Worm (Caenorhabditis elegans) whole organism, L1 larva: ENCODE measurements around the gene W09G12.6.

Source experiments
- C34B4.2 ChIP-seq: sonication (generic microtip); optimal IDR thresholded peaks from 2 replicates; lab custom pipeline; 2017; ENCODE audit warnings: mild to moderate bottlenecking, missing genetic modification characterization, missing compliant biosample characterization
- ama-1 ChIP-seq: fragments of 150-350 bp; optimal IDR thresholded peaks from 2 replicates; lab custom pipeline; 2014
- blmp-1 ChIP-seq: fragments of 150-350 bp; optimal IDR thresholded peaks from 2 replicates; lab custom pipeline; 2014; ENCODE audit warnings: missing biosample characterization, missing genetic modification characterization
- ceh-8 ChIP-seq: fragments of 200-800 bp; sonication (Bioruptor generic); optimal IDR thresholded peaks from 2 replicates; lab custom pipeline; 2018; ENCODE audit warnings: mild to moderate bottlenecking, missing genetic modification characterization, moderate library complexity, missing compliant biosample characterization
- efl-1 ChIP-seq, 4 experiments: fragments of 150-350 bp; optimal IDR thresholded peaks in 3 of 4; peaks in 1 of 4; 1 replicate in 1 of 4; 2 replicates in 3 of 4; lab custom pipeline; 2014; ENCODE audit warnings: missing biosample characterization in 2 of 4, missing genetic modification characterization in 2 of 4, missing genetic modification reagents in 2 of 4
- egl-13 ChIP-seq: sonication (generic microtip); optimal IDR thresholded peaks from 2 replicates; lab custom pipeline; 2016; ENCODE audit warnings: missing genotype, missing genetic modification reagents, missing genetic modification characterization, missing compliant biosample characterization
- egl-27 ChIP-seq, 2 experiments: fragments of 150-350 bp in 1 of 2; sonication (generic microtip); optimal IDR thresholded peaks; 3 replicates each; lab custom pipeline; 2017 to 2018; ENCODE audit warnings: missing biosample characterization in 2 of 2, missing genetic modification characterization in 2 of 2, missing genetic modification reagents in 2 of 2
- elt-2 ChIP-seq: sonication (generic microtip); optimal IDR thresholded peaks from 2 replicates; lab custom pipeline; 2016; ENCODE audit warnings: missing genetic modification characterization, mild to moderate bottlenecking, inconsistent platforms, missing compliant biosample characterization, missing genetic modification reagents
- fkh-4 ChIP-seq: sonication (generic microtip); optimal IDR thresholded peaks from 2 replicates; lab custom pipeline; 2016; ENCODE audit warnings: missing compliant biosample characterization, missing genetic modification characterization, borderline replicate concordance
- hlh-4 ChIP-seq: sonication (generic microtip); optimal IDR thresholded peaks from 2 replicates; lab custom pipeline; 2016; ENCODE audit warnings: mild to moderate bottlenecking, missing genetic modification characterization, missing compliant biosample characterization
- hpl-2 ChIP-seq: fragments of 150-350 bp; optimal IDR thresholded peaks from 2 replicates; lab custom pipeline; 2014; ENCODE audit warnings: missing biosample characterization, missing genetic modification reagents, missing genetic modification characterization
- jun-1 ChIP-seq: fragments of 150-350 bp; optimal IDR thresholded peaks from 2 replicates; lab custom pipeline; 2014; ENCODE audit warnings: missing biosample characterization, missing genetic modification reagents, missing genetic modification characterization
- lin-14 ChIP-seq: fragments of 200-800 bp; sonication (Bioruptor generic); optimal IDR thresholded peaks from 2 replicates; lab custom pipeline; 2018; ENCODE audit warnings: mild to moderate bottlenecking, missing genetic modification characterization, moderate library complexity, missing compliant biosample characterization
- lin-15B ChIP-seq: fragments of 150-350 bp; sonication (generic microtip); optimal IDR thresholded peaks from 3 replicates; lab custom pipeline; 2014; ENCODE audit warnings: missing biosample characterization, missing genetic modification characterization
- lsy-2 ChIP-seq, 2 experiments: fragments of 150-350 bp; optimal IDR thresholded peaks; 2 replicates each; lab custom pipeline; 2014; ENCODE audit warnings: missing biosample characterization in 2 of 2, missing genetic modification characterization in 2 of 2
- mab-9 ChIP-seq: fragments of 200-800 bp; sonication (Bioruptor generic); IDR thresholded peaks from 2 replicates; pipeline ENCODE4 v1.3.6; 2022; ENCODE audit warnings: missing genetic modification reagents, missing genetic modification characterization, missing compliant biosample characterization
- mdl-1 ChIP-seq, 2 experiments: fragments of 150-350 bp; optimal IDR thresholded peaks; 2 replicates each; lab custom pipeline; 2014 to 2017; ENCODE audit warnings: missing biosample characterization in 2 of 2, missing genetic modification characterization in 2 of 2, inconsistent platforms in 1 of 2
- mef-2 ChIP-seq: fragments of 150-350 bp; optimal IDR thresholded peaks from 2 replicates; lab custom pipeline; 2014; ENCODE audit warnings: missing biosample characterization, missing genetic modification characterization
- nhr-11 ChIP-seq: fragments of 150-350 bp; optimal IDR thresholded peaks from 2 replicates; lab custom pipeline; 2014; ENCODE audit warnings: missing biosample characterization, missing genetic modification characterization
- nhr-12 ChIP-seq: sonication (generic microtip); optimal IDR thresholded peaks from 2 replicates; lab custom pipeline; 2017; ENCODE audit warnings: missing biosample characterization, missing genetic modification characterization
- nhr-20 ChIP-seq: sonication (generic microtip); optimal IDR thresholded peaks from 2 replicates; lab custom pipeline; 2016; ENCODE audit warnings: mild to moderate bottlenecking, missing genetic modification characterization, missing compliant biosample characterization
- nhr-71 ChIP-seq: sonication (generic microtip); optimal IDR thresholded peaks from 2 replicates; lab custom pipeline; 2016; ENCODE audit warnings: mild to moderate bottlenecking, missing genetic modification characterization, moderate library complexity, missing compliant biosample characterization
- nhr-84 ChIP-seq: sonication (generic microtip); optimal IDR thresholded peaks from 2 replicates; lab custom pipeline; 2017; ENCODE audit warnings: missing biosample characterization, missing genetic modification characterization
- nhr-85 ChIP-seq: sonication (generic microtip); peaks from one replicate; lab custom pipeline; 2016; ENCODE audit warnings: missing genetic modification characterization, inconsistent platforms, missing compliant biosample characterization
- rnt-1 ChIP-seq: sonication (generic microtip); optimal IDR thresholded peaks from 2 replicates; lab custom pipeline; 2016; ENCODE audit warnings: mild to moderate bottlenecking, missing genetic modification characterization, moderate library complexity, missing compliant biosample characterization
- snu-23 ChIP-seq: sonication (generic microtip); optimal IDR thresholded peaks from 2 replicates; lab custom pipeline; 2016; ENCODE audit warnings: missing genetic modification characterization, missing compliant biosample characterization
- sox-4 ChIP-seq: sonication (generic microtip); optimal IDR thresholded peaks from 2 replicates; lab custom pipeline; 2016; ENCODE audit warnings: missing genetic modification characterization, missing compliant biosample characterization

Gene W09G12.6

DNA sequence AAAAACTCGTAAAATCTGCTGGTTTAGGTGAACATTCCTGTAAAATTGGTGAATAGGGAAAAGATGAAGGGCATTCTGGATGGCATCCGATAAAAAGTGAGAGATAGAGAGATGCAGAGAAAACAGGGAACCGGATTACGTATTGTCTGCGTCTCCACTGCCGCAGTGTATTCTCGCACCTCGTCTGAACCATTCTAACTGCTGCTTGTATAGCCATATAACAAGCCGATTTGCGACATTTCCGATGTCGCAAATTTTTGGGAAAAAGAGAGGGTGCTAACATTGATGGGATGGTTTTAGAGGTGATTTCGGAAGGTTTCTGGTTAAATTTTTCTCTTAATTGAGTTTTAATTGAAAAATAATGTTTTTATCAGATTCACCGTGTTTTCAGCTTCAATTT lies 10.5 kb upstream of the W09G12.6 start, which contains the start of gene W09G12.10 (continued):
- TF ChIP-seq jun-1 (tag; lab: Kevin White, UChicago) (peak; percentile 4), lin-15B (tag; lab: Kevin White, UChicago) (no peak), mab-9 (GFP tag; lab: Robert Waterston, UW) (no peak)
- TF ChIP-seq, all 84 proteins: peak for 3

DNA sequence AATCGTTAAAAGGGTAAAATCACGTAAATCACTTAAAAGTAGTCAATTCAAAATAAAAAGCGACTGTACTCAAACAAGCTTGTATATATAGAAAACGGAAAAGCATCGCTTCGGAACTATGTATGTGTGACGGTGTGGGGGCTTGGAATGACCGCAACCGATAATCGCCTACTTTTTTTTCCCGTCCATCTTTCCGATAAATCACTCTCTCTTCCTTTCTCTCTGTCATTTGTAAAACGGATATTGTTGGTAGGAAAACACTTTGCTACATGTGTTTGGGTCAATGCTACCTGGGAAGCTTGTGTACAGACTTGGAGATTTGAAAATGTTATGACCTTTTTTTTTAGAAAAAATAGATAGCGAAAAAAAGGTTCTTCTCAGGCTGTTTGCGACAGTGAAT lies 6.9 kb upstream of the W09G12.6 start:
- TF ChIP-seq blmp-1 (tag; lab: Kevin White, UChicago) (peak; percentile 94), egl-27 (tag; optimal IDR thresholded peaks at IDR 0.05; lab: Kevin White, UChicago) (no peak)
- TF ChIP-seq, all 84 proteins: peak for 1

DNA sequence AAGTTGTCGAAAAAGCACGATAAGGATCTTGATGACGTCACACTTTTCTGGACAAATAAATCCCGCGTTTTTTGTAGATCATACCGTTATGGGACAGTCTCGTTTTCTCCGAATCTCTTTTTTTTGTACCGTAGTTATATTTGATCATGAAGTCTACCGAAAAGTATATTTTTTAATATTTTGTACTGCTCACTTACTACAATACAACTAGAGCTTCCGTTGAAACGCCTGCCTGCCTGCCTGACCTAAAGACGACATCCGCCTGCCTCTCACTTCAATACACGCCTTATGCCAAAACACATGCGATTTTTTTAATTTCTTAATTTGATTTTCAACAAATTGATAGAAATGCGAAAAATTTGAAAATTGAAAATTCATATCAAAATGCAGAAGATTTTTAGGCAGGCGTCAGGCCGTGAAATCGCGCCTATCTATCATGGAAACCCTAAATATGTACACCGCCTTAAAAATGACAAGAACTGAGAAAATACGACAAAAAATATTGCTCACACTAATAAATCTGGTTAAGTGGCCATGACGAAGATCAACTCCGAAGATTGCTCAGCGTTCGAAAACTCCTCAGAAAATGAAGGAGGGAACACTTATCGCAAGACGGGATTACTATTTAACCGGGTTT lies 6.0 kb upstream of the W09G12.6 start, which contains the start of gene W09G12.8:
Gene W09G12.8 (plus strand): TSS at position 587 of the 637 bp plus-strand sequence.
- TF ChIP-seq lin-14 (no peak), mdl-1 (tag; optimal IDR thresholded peaks at IDR 0.05; lab: Kevin White, UChicago) (no peak), nhr-20 (tag; lab: Kevin White, UChicago) (no peak), hpl-2 (GFP tag; lab: Kevin White, UChicago) (no peak), nhr-12 (no peak), rnt-1 (tag; lab: Kevin White, UChicago) (no peak), mab-9 (GFP tag; lab: Robert Waterston, UW) (no peak), ama-1 (lab: Kevin White, UChicago) (no peak), egl-13 (tag; lab: Kevin White, UChicago) (no peak), nhr-11 (tag; lab: Kevin White, UChicago) (no peak), fkh-4 (no peak), C34B4.2 (tag; lab: Kevin White, UChicago) (no peak), mef-2 (tag; lab: Kevin White, UChicago) (no peak), nhr-84 (tag; lab: Kevin White, UChicago) (no peak), snu-23 (no peak), nhr-85 (no peak)
- TF ChIP-seq, all 84 proteins: peak for 0

DNA sequence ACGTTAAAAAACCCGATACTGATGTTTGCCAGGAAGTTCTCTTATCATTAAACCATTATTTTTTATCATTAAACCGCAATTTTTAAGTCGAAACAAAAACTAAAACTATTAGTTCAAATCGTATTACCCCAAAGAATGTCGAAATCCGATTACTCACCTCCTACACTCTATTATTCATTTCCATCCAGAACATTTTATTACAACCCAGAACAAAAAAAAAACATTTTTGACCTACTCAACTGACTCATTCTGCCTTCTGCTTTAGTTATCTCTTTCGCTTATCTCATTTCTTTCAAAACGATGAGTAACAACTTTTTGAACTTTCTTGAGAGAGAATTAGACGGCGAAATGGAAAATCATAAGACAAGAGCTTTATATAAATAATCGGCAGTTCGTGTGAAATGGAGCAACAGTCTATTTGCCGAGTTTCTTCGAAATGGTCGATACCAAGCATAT lies 3.0 kb upstream of the W09G12.6 start, which contains the start of gene W09G12.7:
Gene W09G12.7 (plus strand): TSS at position 406 of the 456 bp plus-strand sequence.
- peak; percentile 91 for TF ChIP-seq elt-2 (tag; lab: Kevin White, UChicago)
- no peak for TF ChIP-seq sox-4 (tag; lab: Kevin White, UChicago)
- TF ChIP-seq C34B4.2 (tag; lab: Kevin White, UChicago) = no peak
- TF ChIP-seq nhr-20 (tag; lab: Kevin White, UChicago) = peak; percentile 29
- no peak for TF ChIP-seq efl-1 (optimal IDR thresholded peaks at IDR 0.05; lab: Kevin White, UChicago)
- peak in 1 of 2 experiments; percentile 7 for TF ChIP-seq efl-1 (GFP tag; optimal IDR thresholded peaks at IDR 0.05 in 1 of 2; lab: Kevin White, UChicago)

DNA sequence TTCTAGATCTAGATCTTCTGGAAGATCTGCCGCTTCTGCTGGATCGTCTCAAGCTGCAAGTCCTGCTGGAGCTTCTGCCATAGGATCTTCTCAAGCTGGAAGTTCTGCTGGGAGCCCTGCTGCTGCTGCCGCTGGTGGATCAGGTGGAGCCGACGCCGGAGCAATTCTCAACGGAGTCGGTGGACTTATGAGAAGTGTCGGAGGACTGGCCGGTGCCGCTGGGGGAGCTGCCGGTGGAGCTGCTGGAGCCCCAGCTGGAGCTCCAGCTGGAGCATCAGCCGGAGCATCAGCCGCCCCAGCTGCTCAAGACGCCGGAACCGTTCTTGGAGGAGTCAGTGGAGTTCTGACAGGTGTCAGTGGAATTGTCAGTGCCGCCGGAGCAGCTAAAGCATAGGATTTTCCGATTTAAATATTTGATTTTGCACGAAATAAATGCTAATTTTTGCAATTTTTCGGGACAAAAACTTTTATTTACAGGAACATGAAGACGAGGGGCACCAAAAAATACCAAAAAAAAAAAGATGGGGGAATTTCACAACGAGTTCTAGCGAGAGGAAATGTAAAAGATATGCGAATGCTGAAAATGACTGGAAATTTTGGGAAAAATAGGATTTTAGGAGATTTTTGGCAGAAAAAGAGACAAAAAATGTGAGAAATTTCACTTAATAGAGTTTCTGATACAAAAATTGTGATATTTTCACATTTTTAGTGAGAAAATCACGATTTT lies 893 bp downstream of the W09G12.6 start:
- TF ChIP-seq nhr-71 (tag; lab: Kevin White, UChicago) = no peak
- TF ChIP-seq ceh-8 = peak; percentile 74

DNA sequence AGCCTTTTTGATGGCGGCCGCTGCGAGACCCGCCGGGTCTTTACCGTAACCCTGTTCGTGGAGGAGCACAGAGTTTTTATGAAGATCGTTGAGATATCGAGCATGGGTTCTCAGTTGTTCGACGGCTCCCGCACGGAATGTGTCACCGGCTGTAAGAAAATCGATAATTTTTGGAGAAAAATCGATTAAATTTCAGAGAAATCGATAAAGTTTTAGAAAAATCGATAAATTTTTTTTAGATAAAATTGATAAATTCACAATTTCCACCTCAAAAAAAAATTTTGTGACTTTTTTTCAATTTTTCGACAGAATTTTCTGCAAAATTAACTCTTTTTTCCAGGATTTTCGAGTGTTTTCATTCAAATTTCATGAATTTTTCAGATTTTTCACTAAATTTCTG lies 3.1 kb downstream of the W09G12.6 start:
- TF ChIP-seq hlh-4 (no peak), efl-1 (optimal IDR thresholded peaks at IDR 0.05; lab: Kevin White, UChicago) (no peak), efl-1 (GFP tag; optimal IDR thresholded peaks at IDR 0.05 in 1 of 2; lab: Kevin White, UChicago) (peak in 1 of 2 experiments; percentile 22), blmp-1 (tag; lab: Kevin White, UChicago) (no peak), lsy-2 (tag; optimal IDR thresholded peaks at IDR 0.05; lab: Kevin White, UChicago) (no peak)
